Worm (Caenorhabditis elegans) whole organism, L3 larva: ENCODE data around the gene nlp-25.

ENCODE experiments used
- ZK546.5 ChIP-seq: sonication (generic microtip); optimal IDR thresholded peaks from 2 replicates; lab custom pipeline; 2017; ENCODE audit warnings: missing biosample characterization, missing genetic modification characterization
- ama-1 ChIP-seq: fragments of 150-350 bp; optimal IDR thresholded peaks from 2 replicates; lab custom pipeline; 2018
- ceh-16 ChIP-seq: sonication (generic microtip); optimal IDR thresholded peaks from 2 replicates; lab custom pipeline; 2017; ENCODE audit warnings: missing biosample characterization, missing genetic modification characterization
- ceh-9 ChIP-seq: sonication (generic microtip); optimal IDR thresholded peaks from 2 replicates; lab custom pipeline; 2018; ENCODE audit warnings: missing biosample characterization, missing genetic modification characterization
- daf-12 ChIP-seq: fragments of 150-350 bp; optimal IDR thresholded peaks from 2 replicates; lab custom pipeline; 2014; ENCODE audit warnings: missing biosample characterization, missing genetic modification reagents, missing genetic modification characterization
- egl-27 ChIP-seq: sonication (generic microtip); optimal IDR thresholded peaks from 4 replicates; lab custom pipeline; 2017; ENCODE audit warnings: missing biosample characterization, missing genetic modification reagents, missing genetic modification characterization
- egl-5 ChIP-seq: fragments of 150-350 bp; optimal IDR thresholded peaks from 2 replicates; lab custom pipeline; 2017; ENCODE audit warnings: missing biosample characterization, missing genetic modification reagents, missing genetic modification characterization, inconsistent platforms
- elt-1 ChIP-seq: fragments of 150-350 bp; optimal IDR thresholded peaks from 2 replicates; lab custom pipeline; 2014; ENCODE audit warnings: missing biosample characterization, missing genetic modification characterization
- elt-2 ChIP-seq: sonication (generic microtip); optimal IDR thresholded peaks from 2 replicates; lab custom pipeline; 2016; ENCODE audit warnings: missing genetic modification reagents, mild to moderate bottlenecking, missing genetic modification characterization, missing compliant biosample characterization
- elt-3 ChIP-seq, 3 experiments: fragments of 150-350 bp in 1 of 3; sonication (generic microtip) in 2 of 3; optimal IDR thresholded peaks; 2 replicates in 2 of 3; 4 replicates in 1 of 3; lab custom pipeline; 2014 to 2017; ENCODE audit warnings: missing biosample characterization in 3 of 3, missing genetic modification characterization in 3 of 3
- eor-1 ChIP-seq, 2 experiments: fragments of 150-350 bp; optimal IDR thresholded peaks; 2 replicates each; lab custom pipeline; 2014 to 2018; ENCODE audit warnings: missing biosample characterization in 2 of 2, missing genetic modification characterization in 2 of 2
- fkh-10 ChIP-seq: sonication (generic microtip); optimal IDR thresholded peaks from 2 replicates; lab custom pipeline; 2017; ENCODE audit warnings: missing biosample characterization, missing genetic modification reagents, missing genetic modification characterization
- fos-1 ChIP-seq: fragments of 150-350 bp; optimal IDR thresholded peaks from 2 replicates; lab custom pipeline; 2014; ENCODE audit warnings: missing biosample characterization, missing genetic modification characterization
- hmg-11 ChIP-seq: sonication (generic microtip); optimal IDR thresholded peaks from 2 replicates; lab custom pipeline; 2016; ENCODE audit warnings: missing genetic modification characterization, missing compliant biosample characterization
- jun-1 ChIP-seq: fragments of 150-350 bp; optimal IDR thresholded peaks from 2 replicates; lab custom pipeline; 2014; ENCODE audit warnings: missing biosample characterization, missing genetic modification reagents, missing genetic modification characterization
- lin-15B ChIP-seq: fragments of 150-350 bp; optimal IDR thresholded peaks from 2 replicates; lab custom pipeline; 2014; ENCODE audit warnings: missing biosample characterization, missing genetic modification characterization
- lin-39 ChIP-seq: fragments of 150-350 bp; optimal IDR thresholded peaks from 2 replicates; lab custom pipeline; 2018; ENCODE audit warnings: missing biosample characterization, missing genetic modification reagents, missing genetic modification characterization
- lsy-12 ChIP-seq: sonication (generic microtip); optimal IDR thresholded peaks from 2 replicates; lab custom pipeline; 2016; ENCODE audit warnings: mild to moderate bottlenecking, missing genetic modification characterization, missing compliant biosample characterization
- mml-1 ChIP-seq: fragments of 150-350 bp; sonication (generic microtip); optimal IDR thresholded peaks from 3 replicates; lab custom pipeline; 2014; ENCODE audit warnings: missing biosample characterization, missing genetic modification characterization
- nfya-1 ChIP-seq: sonication (generic microtip); optimal IDR thresholded peaks from 2 replicates; lab custom pipeline; 2017; ENCODE audit warnings: missing genetic modification characterization, mild to moderate bottlenecking, missing compliant biosample characterization, antibody characterized with exemption, moderate library complexity; ENCODE audit not compliant: insufficient read depth
- nhr-11 ChIP-seq: fragments of 150-350 bp; optimal IDR thresholded peaks from 2 replicates; lab custom pipeline; 2014; ENCODE audit warnings: missing biosample characterization, missing genetic modification characterization
- nhr-12 ChIP-seq: fragments of 150-350 bp; optimal IDR thresholded peaks from 2 replicates; lab custom pipeline; 2014; ENCODE audit warnings: missing biosample characterization, missing genetic modification characterization
- nhr-23 ChIP-seq: fragments of 150-350 bp; optimal IDR thresholded peaks from 2 replicates; lab custom pipeline; 2014; ENCODE audit warnings: missing biosample characterization, missing genetic modification reagents, missing genetic modification characterization
- nhr-237 ChIP-seq: fragments of 150-350 bp; optimal IDR thresholded peaks from 2 replicates; lab custom pipeline; 2014; ENCODE audit warnings: missing biosample characterization, missing genetic modification characterization
- nhr-25 ChIP-seq: sonication (generic microtip); optimal IDR thresholded peaks from 2 replicates; lab custom pipeline; 2017; ENCODE audit warnings: missing biosample characterization, missing genetic modification characterization
- nhr-67 ChIP-seq: fragments of 150-350 bp; optimal IDR thresholded peaks from 2 replicates; lab custom pipeline; 2014; ENCODE audit warnings: missing biosample characterization, missing genetic modification characterization
- nhr-76 ChIP-seq: fragments of 150-350 bp; sonication (generic microtip); optimal IDR thresholded peaks from 5 replicates; lab custom pipeline; 2014; ENCODE audit warnings: missing biosample characterization, missing genetic modification characterization
- nhr-77 ChIP-seq: fragments of 150-350 bp; optimal IDR thresholded peaks from 2 replicates; lab custom pipeline; 2014; ENCODE audit warnings: missing biosample characterization, missing genetic modification characterization
- pha-4 ChIP-seq: fragments of 150-350 bp; optimal IDR thresholded peaks from 2 replicates; lab custom pipeline; 2014; ENCODE audit warnings: missing biosample characterization, missing genetic modification reagents, missing genetic modification characterization
- skn-1 ChIP-seq: fragments of 150-350 bp; optimal IDR thresholded peaks from 2 replicates; lab custom pipeline; 2014; ENCODE audit warnings: missing biosample characterization, missing genetic modification characterization
- snpc-4 ChIP-seq: fragments of 150-350 bp; optimal IDR thresholded peaks from 2 replicates; lab custom pipeline; 2014; ENCODE audit warnings: missing biosample characterization, missing genetic modification characterization
- tbx-2 ChIP-seq: sonication (generic microtip); optimal IDR thresholded peaks from 2 replicates; lab custom pipeline; 2016; ENCODE audit warnings: mild to moderate bottlenecking, missing genetic modification characterization, missing compliant biosample characterization
- unc-39 ChIP-seq: sonication (generic microtip); optimal IDR thresholded peaks from 4 replicates; lab custom pipeline; 2017; ENCODE audit warnings: missing biosample characterization, missing genetic modification characterization
- unc-62 ChIP-seq: fragments of 150-350 bp; sonication (generic microtip); optimal IDR thresholded peaks from 4 replicates; lab custom pipeline; 2014; ENCODE audit warnings: missing biosample characterization, missing genetic modification reagents, missing genetic modification characterization

The nlp-25 gene

ce11 chrV:19622440-19622914, 16.5 kb downstream of the nlp-25 start, which contains the start of gene Y43F8C.3:
Y43F8C.3 (minus strand) TSS chrV:19622626.
- peak; percentile 62 for TF ChIP-seq elt-2 (tag; lab: Kevin White, UChicago)
- TF ChIP-seq nhr-25 (tag; lab: Kevin White, UChicago) = peak; percentile 20
- TF ChIP-seq nhr-23 (tag; lab: Kevin White, UChicago) = peak; percentile 48
- peak; percentile 51 for TF ChIP-seq ama-1
- peak; percentile 66 for TF ChIP-seq egl-5 (tag; lab: Kevin White, UChicago)
- peak; percentile 35 for TF ChIP-seq unc-62 (GFP tag; lab: Kevin White, UChicago)
- TF ChIP-seq lin-39 = peak; percentile 89
- TF ChIP-seq elt-3 (tag; optimal IDR thresholded peaks at IDR 0.05; lab: Kevin White, UChicago) = no peak
- no peak for TF ChIP-seq nhr-67 (tag; lab: Kevin White, UChicago)
- peak; percentile 76 for TF ChIP-seq pha-4 (tag; lab: Kevin White, UChicago)
- TF ChIP-seq snpc-4 (tag; lab: Kevin White, UChicago) = peak; percentile 3
- TF ChIP-seq skn-1 (tag; lab: Kevin White, UChicago) = peak; percentile 37
- no peak for TF ChIP-seq ceh-16 (tag; lab: Kevin White, UChicago)
- TF ChIP-seq nfya-1 (tag; lab: Kevin White, UChicago) = peak; percentile 86
- TF ChIP-seq nhr-237 = no peak
- peak; percentile 69 for TF ChIP-seq jun-1
- TF ChIP-seq fkh-10 (GFP tag; lab: Kevin White, UChicago) = peak; percentile 53
- no peak for TF ChIP-seq nhr-76 (tag; lab: Kevin White, UChicago)
- TF ChIP-seq lsy-12 (tag; lab: Kevin White, UChicago) = peak; percentile 11
- TF ChIP-seq tbx-2 = no peak
- peak; percentile 23 for TF ChIP-seq nhr-11 (tag; lab: Kevin White, UChicago)
- TF ChIP-seq mml-1 (tag; lab: Kevin White, UChicago) = no peak
- peak; percentile 92 for TF ChIP-seq hmg-11
- TF ChIP-seq daf-12 (tag; lab: Kevin White, UChicago) = no peak
- peak; percentile 36 for TF ChIP-seq lin-15B
- TF ChIP-seq, all 47 proteins: peak for 17

- peak; percentile 5 for TF ChIP-seq pha-4 (tag; lab: Kevin White, UChicago)
- TF ChIP-seq nhr-23 (tag; lab: Kevin White, UChicago) = no peak
Measured at ce11 chrV:19623523-19624312, 17.7 kb downstream of the nlp-25 start.

- TF ChIP-seq egl-27 (no peak), lin-39 (no peak), nhr-76 (tag; lab: Kevin White, UChicago) (no peak), elt-1 (tag; lab: Kevin White, UChicago) (no peak), eor-1 (tag; optimal IDR thresholded peaks at IDR 0.05; lab: Kevin White, UChicago) (no peak), egl-5 (tag; lab: Kevin White, UChicago) (no peak), fos-1 (tag; lab: Kevin White, UChicago) (no peak), nhr-77 (tag; lab: Kevin White, UChicago) (no peak), unc-39 (tag; lab: Kevin White, UChicago) (no peak), ceh-16 (tag; lab: Kevin White, UChicago) (no peak)
Measured at ce11 chrV:19624749-19625148, 18.8 kb downstream of the nlp-25 start, which contains the start of gene dyf-19. dyf-19 (plus strand) TSS chrV:19625049.

- TF ChIP-seq snpc-4 (tag; lab: Kevin White, UChicago) (no peak), jun-1 (no peak), nhr-12 (no peak), skn-1 (tag; lab: Kevin White, UChicago) (no peak), eor-1 (tag; optimal IDR thresholded peaks at IDR 0.05; lab: Kevin White, UChicago) (no peak), ZK546.5 (tag; lab: Kevin White, UChicago) (no peak)
Measured at ce11 chrV:19625719-19626118, 19.7 kb downstream of the nlp-25 start.

ce11 chrV:19629544-19629943, 23.6 kb downstream of the nlp-25 start:
- no peak for TF ChIP-seq ceh-9 (tag; lab: Kevin White, UChicago)
- TF ChIP-seq nhr-237 = no peak
- TF ChIP-seq, all 47 proteins: peak for 0
